Worm (Caenorhabditis elegans) whole organism, L4 larva: ENCODE measurements around the gene ZK686.2.

Experiments
- aha-1 ChIP-seq: fragments of 150-350 bp; peaks from one replicate; lab custom pipeline; 2014; ENCODE audit warnings: missing biosample characterization, missing genetic modification characterization
- aly-2 ChIP-seq: sonication (generic microtip); optimal IDR thresholded peaks from 2 replicates; lab custom pipeline; 2018; ENCODE audit warnings: missing biosample characterization, missing genetic modification characterization
- ceh-82 ChIP-seq: sonication (generic microtip); optimal IDR thresholded peaks from 2 replicates; lab custom pipeline; 2017; ENCODE audit warnings: missing biosample characterization, missing genetic modification characterization
- lin-39 ChIP-seq: fragments of 150-350 bp; optimal IDR thresholded peaks from 2 replicates; lab custom pipeline; 2014; ENCODE audit warnings: missing biosample characterization, missing genetic modification reagents, missing genetic modification characterization
- mep-1 ChIP-seq: fragments of 150-350 bp; sonication (generic microtip); optimal IDR thresholded peaks from 3 replicates; lab custom pipeline; 2014; ENCODE audit warnings: missing biosample characterization, missing genetic modification characterization
- nhr-237 ChIP-seq: sonication (generic microtip); optimal IDR thresholded peaks from 2 replicates; lab custom pipeline; 2017; ENCODE audit warnings: missing biosample characterization, missing genetic modification characterization
- pqm-1 ChIP-seq: sonication (generic microtip); optimal IDR thresholded peaks from 2 replicates; lab custom pipeline; 2017; ENCODE audit warnings: missing biosample characterization, missing genetic modification characterization
- spr-3 ChIP-seq: fragments of 200-800 bp; sonication (Bioruptor generic); optimal IDR thresholded peaks from 2 replicates; lab custom pipeline; 2018; ENCODE audit warnings: mild to moderate bottlenecking, missing genetic modification characterization, missing compliant biosample characterization

- no peak for TF ChIP-seq pqm-1 (tag; lab: Kevin White, UChicago)
- TF ChIP-seq nhr-237 (tag; lab: Kevin White, UChicago) = no peak
- TF ChIP-seq aha-1 (tag; lab: Kevin White, UChicago) = no peak
- TF ChIP-seq ceh-82 = no peak
- TF ChIP-seq spr-3 (GFP tag; lab: Kevin White, UChicago) = no peak
- no peak for TF ChIP-seq aly-2 (tag; lab: Kevin White, UChicago)
- no peak for TF ChIP-seq mep-1
- TF ChIP-seq lin-39 (tag; lab: Kevin White, UChicago) = no peak
These were observed 27.1 kb upstream of the ZK686.2 start for ce11 chrIII:7792970-7793369.
